Worm (Caenorhabditis elegans) whole organism, early embryonic: ENCODE measurements around the gene cup-16.

ENCODE experiments used
- ama-1 ChIP-seq: fragments of 150-350 bp; optimal IDR thresholded peaks from 2 replicates; lab custom pipeline; 2014
- ets-7 ChIP-seq: sonication (generic microtip); optimal IDR thresholded peaks from 2 replicates; lab custom pipeline; 2016; ENCODE audit warnings: missing genotype, missing genetic modification characterization, missing compliant biosample characterization
- hmg-4 ChIP-seq: fragments of 200-800 bp; sonication (Bioruptor generic); optimal IDR thresholded peaks from 2 replicates; lab custom pipeline; 2018; ENCODE audit warnings: mild to moderate bottlenecking, missing genetic modification characterization, missing compliant biosample characterization
- pes-1 ChIP-seq: fragments of 200-800 bp; sonication (Bioruptor generic); IDR thresholded peaks from 2 replicates; pipeline ENCODE4 v1.3.6; 2022; ENCODE audit warnings: missing genetic modification reagents, missing genetic modification characterization, missing compliant biosample characterization
- scrt-1 ChIP-seq: fragments of 200-800 bp; sonication (Bioruptor generic); IDR thresholded peaks from 2 replicates; pipeline ENCODE4 v1.3.6; 2022; ENCODE audit warnings: missing genetic modification characterization, missing compliant biosample characterization
- tbx-11 ChIP-seq: fragments of 200-800 bp; sonication (Bioruptor generic); IDR thresholded peaks from 2 replicates; pipeline ENCODE4 v1.3.6; 2022; ENCODE audit warnings: missing genetic modification characterization, missing compliant biosample characterization
- tbx-37 ChIP-seq: fragments of 200-800 bp; sonication (Bioruptor generic); conservative IDR thresholded peaks from 2 replicates; pipeline ENCODE4 v1.3.6; 2022; ENCODE audit warnings: missing genetic modification reagents, missing genetic modification characterization, missing compliant biosample characterization
- tra-4 ChIP-seq: sonication (generic microtip); optimal IDR thresholded peaks from 2 replicates; lab custom pipeline; 2017; ENCODE audit warnings: missing genetic modification characterization, missing compliant biosample characterization

- TF ChIP-seq ama-1 (lab: Kevin White, UChicago) (no peak), tbx-11 (no peak), scrt-1 (GFP tag; lab: Robert Waterston, UW) (no peak), tra-4 (tag; lab: Kevin White, UChicago) (no peak), pes-1 (GFP tag; lab: Robert Waterston, UW) (no peak), tbx-37 (GFP tag; lab: Robert Waterston, UW) (no peak), hmg-4 (no peak), ets-7 (tag; lab: Kevin White, UChicago) (no peak)
Measured at ce11 chrII:8741277-8741676, 34.3 kb downstream of the cup-16 start.
